Worm (Caenorhabditis elegans) whole organism, L2 larva: ENCODE results near the gene amt-4.

ENCODE experiments used
- C34F6.9 ChIP-seq: fragments of 150-350 bp; optimal IDR thresholded peaks from 2 replicates; lab custom pipeline; 2014; ENCODE audit warnings: missing biosample characterization, missing genetic modification characterization
- F13H6.1 ChIP-seq: sonication (generic microtip); optimal IDR thresholded peaks from 2 replicates; lab custom pipeline; 2016; ENCODE audit warnings: missing genetic modification characterization, missing compliant biosample characterization
- ZK546.5 ChIP-seq: sonication (generic microtip); optimal IDR thresholded peaks from 2 replicates; lab custom pipeline; 2017; ENCODE audit warnings: missing biosample characterization, missing genetic modification characterization
- aly-2 ChIP-seq: fragments of 150-350 bp; optimal IDR thresholded peaks from 2 replicates; lab custom pipeline; 2014; ENCODE audit warnings: missing biosample characterization, missing genetic modification characterization
- ama-1 ChIP-seq: fragments of 150-350 bp; optimal IDR thresholded peaks from 2 replicates; lab custom pipeline; 2018; ENCODE audit warnings: inconsistent platforms
- blmp-1 ChIP-seq: sonication (generic microtip); optimal IDR thresholded peaks from 2 replicates; lab custom pipeline; 2017; ENCODE audit warnings: missing genetic modification characterization, mild to moderate bottlenecking, missing compliant biosample characterization, antibody characterized with exemption, moderate library complexity; ENCODE audit not compliant: insufficient read depth
- ceh-16 ChIP-seq: fragments of 150-350 bp; optimal IDR thresholded peaks from 2 replicates; lab custom pipeline; 2014; ENCODE audit warnings: missing biosample characterization, missing genetic modification characterization
- egl-27 ChIP-seq: sonication (generic microtip); optimal IDR thresholded peaks from 3 replicates; lab custom pipeline; 2017; ENCODE audit warnings: missing biosample characterization, missing genetic modification reagents, missing genetic modification characterization
- fos-1 ChIP-seq: fragments of 150-350 bp; optimal IDR thresholded peaks from 2 replicates; lab custom pipeline; 2014; ENCODE audit warnings: missing biosample characterization, missing genetic modification characterization
- lin-11 ChIP-seq: fragments of 150-350 bp; sonication (generic microtip); optimal IDR thresholded peaks from 2 replicates; lab custom pipeline; 2014; ENCODE audit warnings: missing biosample characterization, missing genetic modification characterization, inconsistent platforms, mixed read lengths
- lin-39 ChIP-seq: fragments of 150-350 bp; optimal IDR thresholded peaks from 2 replicates; lab custom pipeline; 2014; ENCODE audit warnings: missing biosample characterization, missing genetic modification reagents, missing genetic modification characterization
- lsy-2 ChIP-seq, 2 experiments: fragments of 150-350 bp in 1 of 2; sonication (generic microtip) in 1 of 2; optimal IDR thresholded peaks; 2 replicates each; lab custom pipeline; 2014 to 2017; ENCODE audit warnings: missing biosample characterization in 2 of 2, missing genetic modification characterization in 2 of 2
- mbf-1 ChIP-seq: sonication (generic microtip); optimal IDR thresholded peaks from 2 replicates; lab custom pipeline; 2017; ENCODE audit warnings: missing biosample characterization, missing genetic modification characterization
- mdl-1 ChIP-seq, 2 experiments: fragments of 150-350 bp in 1 of 2; sonication (generic microtip) in 1 of 2; optimal IDR thresholded peaks; 2 replicates each; lab custom pipeline; 2017; ENCODE audit warnings: missing biosample characterization in 2 of 2, missing genetic modification characterization in 2 of 2
- nhr-10 ChIP-seq: sonication (generic microtip); optimal IDR thresholded peaks from 2 replicates; lab custom pipeline; 2017; ENCODE audit warnings: missing biosample characterization, missing genetic modification characterization
- nhr-11 ChIP-seq: fragments of 150-350 bp; optimal IDR thresholded peaks from 2 replicates; lab custom pipeline; 2014; ENCODE audit warnings: missing biosample characterization, missing genetic modification characterization
- nhr-129 ChIP-seq: fragments of 150-350 bp; optimal IDR thresholded peaks from 2 replicates; lab custom pipeline; 2014; ENCODE audit warnings: missing biosample characterization, missing genetic modification characterization
- nhr-23 ChIP-seq: fragments of 150-350 bp; optimal IDR thresholded peaks from 2 replicates; lab custom pipeline; 2014; ENCODE audit warnings: missing biosample characterization, missing genetic modification reagents, missing genetic modification characterization
- nhr-237 ChIP-seq: fragments of 150-350 bp; optimal IDR thresholded peaks from 2 replicates; lab custom pipeline; 2014; ENCODE audit warnings: missing biosample characterization, missing genetic modification characterization
- nhr-25 ChIP-seq: fragments of 150-350 bp; sonication (generic microtip); optimal IDR thresholded peaks from 3 replicates; lab custom pipeline; 2014; ENCODE audit warnings: missing biosample characterization, missing genetic modification characterization
- nhr-77 ChIP-seq: fragments of 150-350 bp; optimal IDR thresholded peaks from 2 replicates; lab custom pipeline; 2014; ENCODE audit warnings: missing biosample characterization, missing genetic modification characterization
- skn-1 ChIP-seq: sonication (generic microtip); optimal IDR thresholded peaks from 2 replicates; lab custom pipeline; 2017; ENCODE audit warnings: missing biosample characterization, missing genetic modification characterization
- sma-3 ChIP-seq: sonication (generic microtip); optimal IDR thresholded peaks from 2 replicates; lab custom pipeline; 2016; ENCODE audit warnings: missing genetic modification reagents, missing genetic modification characterization, missing compliant biosample characterization
- sma-9 ChIP-seq, 2 experiments: fragments of 150-350 bp in 1 of 2; sonication (generic microtip) in 1 of 2; optimal IDR thresholded peaks; 2 replicates each; lab custom pipeline; 2014 to 2016; ENCODE audit warnings: missing genetic modification characterization in 2 of 2, mild to moderate bottlenecking in 1 of 2, missing biosample characterization in 1 of 2, missing compliant biosample characterization in 1 of 2, missing genetic modification reagents in 1 of 2, moderate library complexity in 1 of 2
- unc-55 ChIP-seq: fragments of 150-350 bp; sonication (generic microtip); optimal IDR thresholded peaks from 3 replicates; lab custom pipeline; 2014; ENCODE audit warnings: missing biosample characterization, missing genetic modification reagents, missing genetic modification characterization
- unc-62 ChIP-seq: fragments of 150-350 bp; optimal IDR thresholded peaks from 2 replicates; lab custom pipeline; 2014; ENCODE audit warnings: missing biosample characterization, missing genetic modification reagents, missing genetic modification characterization
- zag-1 ChIP-seq: fragments of 150-350 bp; optimal IDR thresholded peaks from 2 replicates; lab custom pipeline; 2014; ENCODE audit warnings: missing biosample characterization, missing genetic modification characterization
- ztf-1 ChIP-seq: fragments of 200-800 bp; sonication (Bioruptor generic); conservative IDR thresholded peaks from 2 replicates; pipeline ENCODE4 v1.3.6; 2022; ENCODE audit warnings: missing genetic modification characterization, missing compliant biosample characterization

amt-4 gene

DNA sequence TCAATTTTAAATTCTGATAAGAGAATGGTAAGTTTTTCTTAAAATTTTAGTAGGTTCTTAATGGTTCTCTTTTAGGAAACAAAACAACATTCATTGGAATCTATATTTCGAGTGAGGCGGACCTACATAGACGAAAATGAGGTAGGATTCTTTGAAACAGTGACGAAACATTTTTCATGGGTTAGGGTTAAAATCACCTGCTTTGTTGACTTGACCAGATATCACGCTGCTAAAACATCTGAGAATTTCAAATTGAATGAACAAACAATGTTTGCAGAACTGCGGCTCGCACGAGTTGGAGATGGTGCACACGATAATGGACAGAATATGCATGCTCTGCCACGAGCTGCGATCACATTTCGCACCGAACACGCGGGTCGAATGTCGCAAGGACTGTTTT lies 2.8 kb upstream of the amt-4 start:
- TF ChIP-seq ama-1 (lab: Kevin White, UChicago) (no peak), nhr-25 (no peak), lin-11 (no peak), skn-1 (tag; lab: Kevin White, UChicago) (no peak), lsy-2 (tag; optimal IDR thresholded peaks at IDR 0.05; lab: Kevin White, UChicago) (no peak), nhr-10 (no peak), blmp-1 (tag; lab: Kevin White, UChicago) (no peak), nhr-11 (tag; lab: Kevin White, UChicago) (no peak), nhr-237 (tag; lab: Kevin White, UChicago) (no peak), mdl-1 (tag; optimal IDR thresholded peaks at IDR 0.05; lab: Kevin White, UChicago) (no peak), lin-39 (no peak), ztf-1 (GFP tag; lab: Robert Waterston, UW) (no peak), ceh-16 (tag; lab: Kevin White, UChicago) (no peak), F13H6.1 (tag; lab: Kevin White, UChicago) (no peak), nhr-129 (no peak), mbf-1 (no peak), ZK546.5 (tag; lab: Kevin White, UChicago) (no peak), sma-3 (GFP tag; lab: Kevin White, UChicago) (no peak), fos-1 (no peak)
- TF ChIP-seq, all 48 proteins: peak for 0

- TF ChIP-seq fos-1, result peak; percentile 29
- TF ChIP-seq mdl-1 (tag; optimal IDR thresholded peaks at IDR 0.05; lab: Kevin White, UChicago), result no peak
- TF ChIP-seq sma-9 (GFP tag; optimal IDR thresholded peaks at IDR 0.05; lab: Kevin White, UChicago), result peak; percentile 23
- no peak for TF ChIP-seq sma-9 (tag; optimal IDR thresholded peaks at IDR 0.05; lab: Kevin White, UChicago)
Measured at ce11 chrX:4567110-4567509, 2.0 kb downstream of the amt-4 start.

ce11 chrX:4569276-4569675 lies 4.2 kb downstream of the amt-4 start:
- TF ChIP-seq egl-27 (no peak), nhr-10 (no peak), unc-62 (GFP tag; lab: Kevin White, UChicago) (no peak), sma-9 (GFP tag; optimal IDR thresholded peaks at IDR 0.05; lab: Kevin White, UChicago) (peak; percentile 48), sma-9 (tag; optimal IDR thresholded peaks at IDR 0.05; lab: Kevin White, UChicago) (no peak)

ce11 chrX:4571137-4571536 lies 6.0 kb downstream of the amt-4 start, which contains the start of gene amt-1:
amt-1 (plus strand) TSS chrX:4571437.
- TF ChIP-seq C34F6.9 (no peak), aly-2 (tag; lab: Kevin White, UChicago) (no peak), ztf-1 (GFP tag; lab: Robert Waterston, UW) (no peak)

DNA sequence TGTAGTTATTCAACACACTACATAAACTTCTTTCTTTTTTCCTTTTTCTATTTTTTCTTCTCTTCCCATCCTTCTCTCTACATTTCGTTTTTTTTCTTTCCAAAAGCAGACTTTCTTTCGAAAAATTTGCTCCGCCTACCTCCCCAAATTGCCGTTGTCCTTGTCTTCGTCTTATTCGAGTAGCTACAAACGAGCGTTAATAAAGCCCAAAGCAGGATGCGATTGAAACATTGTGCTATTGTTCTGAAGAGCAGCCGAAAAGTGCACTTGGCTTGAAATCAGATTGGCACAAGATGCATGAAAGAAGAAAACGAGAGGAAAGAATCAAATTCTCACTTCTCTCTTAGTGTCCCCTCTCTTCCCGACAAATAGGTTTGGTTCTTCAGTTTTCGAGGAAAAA lies 9.8 kb downstream of the amt-4 start:
- TF ChIP-seq nhr-11 (tag; lab: Kevin White, UChicago) (no peak), C34F6.9 (peak; percentile 7)

DNA sequence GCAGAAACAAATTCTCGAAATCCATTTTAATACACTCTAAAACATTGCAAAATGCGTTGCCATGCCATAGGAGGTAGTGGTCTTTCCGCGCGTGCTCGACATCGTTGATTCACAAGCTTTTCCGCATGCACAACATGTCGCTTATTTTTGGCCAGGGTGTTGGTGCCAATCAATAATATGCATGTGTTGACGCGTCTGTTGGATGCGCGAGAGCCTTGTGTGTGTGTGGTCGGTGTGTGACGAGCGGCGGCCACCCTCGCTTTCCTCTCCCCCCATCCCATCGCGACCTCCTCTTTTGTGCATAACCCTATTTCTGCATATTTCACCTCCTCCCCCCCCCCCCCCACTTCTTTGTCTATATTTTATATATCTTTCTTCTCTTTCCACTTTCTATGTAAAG lies 11.2 kb downstream of the amt-4 start:
- TF ChIP-seq mdl-1 (tag; optimal IDR thresholded peaks at IDR 0.05; lab: Kevin White, UChicago) (no peak), unc-55 (GFP tag; lab: Kevin White, UChicago) (peak; percentile 27), aly-2 (tag; lab: Kevin White, UChicago) (no peak), nhr-25 (no peak), C34F6.9 (peak; percentile 16), nhr-77 (no peak), mbf-1 (no peak), nhr-23 (tag; lab: Kevin White, UChicago) (no peak), zag-1 (tag; lab: Kevin White, UChicago) (no peak), ztf-1 (GFP tag; lab: Robert Waterston, UW) (no peak)

- TF ChIP-seq ama-1 (lab: Kevin White, UChicago), result no peak
- TF ChIP-seq nhr-10, result no peak
- TF ChIP-seq unc-55 (GFP tag; lab: Kevin White, UChicago), result peak; percentile 44
- TF ChIP-seq zag-1 (tag; lab: Kevin White, UChicago), result no peak
Measured at ce11 chrX:4577941-4578340, 12.8 kb downstream of the amt-4 start, which contains the start of gene C05E11.3. C05E11.3 (plus strand) TSS chrX:4578241.
